Worm (Caenorhabditis elegans) whole organism, L4/young adult: Measurements from ENCODE around the gene twk-42.

Experiments used
- W03F9.2 ChIP-seq: fragments of 150-350 bp; optimal IDR thresholded peaks from 2 replicates; lab custom pipeline; 2014; ENCODE audit warnings: missing biosample characterization, missing genetic modification characterization
- dao-5 ChIP-seq: sonication (generic microtip); optimal IDR thresholded peaks from 2 replicates; lab custom pipeline; 2016; ENCODE audit warnings: missing genotype, missing genetic modification characterization, moderate library complexity, missing compliant biosample characterization
- him-1 ChIP-seq: sonication (generic microtip); optimal IDR thresholded peaks from 2 replicates; lab custom pipeline; 2016; ENCODE audit warnings: missing genotype, missing genetic modification reagents, missing genetic modification characterization, missing compliant biosample characterization

DNA sequence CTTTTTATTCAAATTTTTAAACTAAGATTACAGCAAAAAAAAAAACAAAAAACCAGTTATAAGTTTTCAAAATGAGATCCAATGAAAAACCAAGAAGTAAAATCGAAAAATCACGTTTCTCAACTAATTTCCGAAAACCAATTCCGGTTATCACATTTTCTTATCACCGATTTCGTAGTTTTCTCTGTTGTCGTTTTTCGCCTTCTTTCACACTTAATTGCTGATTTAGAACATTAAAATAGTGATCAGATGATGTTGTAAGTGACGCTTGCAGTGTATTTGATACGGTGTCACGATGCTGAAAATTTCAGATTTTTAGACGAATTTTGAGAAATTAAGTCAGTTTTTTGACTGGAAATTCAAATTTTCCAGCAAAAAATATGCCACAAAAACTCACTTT, 47.9 kb upstream of the twk-42 start:
- TF ChIP-seq dao-5 = no peak
- TF ChIP-seq him-1 (tag; lab: Kevin White, UChicago) = no peak
- no peak for TF ChIP-seq W03F9.2 (tag; lab: Kevin White, UChicago)
